Worm (Caenorhabditis elegans) whole organism, early embryonic: ENCODE measurements around the gene B0554.2.

Experiments used
- B0310.2 ChIP-seq: sonication (generic microtip); optimal IDR thresholded peaks from 2 replicates; lab custom pipeline; 2016; ENCODE audit warnings: mild to moderate bottlenecking, missing genetic modification characterization, missing compliant biosample characterization
- ama-1 ChIP-seq: fragments of 150-350 bp; optimal IDR thresholded peaks from 2 replicates; lab custom pipeline; 2014
- flt-1 ChIP-seq: fragments of 200-800 bp; sonication (Bioruptor generic); IDR thresholded peaks from 2 replicates; pipeline ENCODE4 v1.3.6; 2022; ENCODE audit warnings: missing genetic modification characterization, missing compliant biosample characterization

DNA sequence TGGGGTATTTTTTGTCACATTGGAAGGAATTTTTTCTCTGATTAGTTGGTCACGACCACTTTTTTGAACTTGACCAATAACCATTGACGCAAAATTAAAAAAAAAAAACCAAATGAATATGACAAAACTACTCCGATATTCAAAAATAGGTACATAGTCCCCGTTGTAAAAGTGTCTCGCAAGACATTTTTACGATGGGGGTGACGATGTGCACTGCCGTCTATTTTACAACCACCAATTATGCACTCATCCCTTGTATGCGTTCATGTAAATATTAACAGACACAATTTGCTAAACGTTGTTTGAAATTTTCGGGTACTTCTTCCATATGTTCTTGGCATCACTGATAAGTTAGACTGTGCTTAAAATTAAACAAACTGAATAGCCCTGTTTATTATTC lies 34.3 kb upstream of the B0554.2 start, which contains the start of gene scl-27:
- TF ChIP-seq flt-1 (GFP tag; lab: Robert Waterston, UW) (no peak), B0310.2 (tag; lab: Kevin White, UChicago) (no peak), ama-1 (lab: Kevin White, UChicago) (no peak)
